Fruit fly (Drosophila melanogaster): Measurements from ENCODE around the gene ovo.

Gene ovo

dm6 chrX:5084146-5085085 lies 36.3 kb downstream of the ovo start, which contains the start of gene CG32767:
CG32767 (minus strand) TSS chrX:5084768.
- TF ChIP-seq EcR (GFP tag; optimal IDR thresholded peaks at IDR 0.05) (no peak), pan (optimal IDR thresholded peaks at IDR 0.05) (no peak), CG8478 (optimal IDR thresholded peaks at IDR 0.05) (no peak), Dll (optimal IDR thresholded peaks at IDR 0.05) (no peak), usp (GFP tag; optimal IDR thresholded peaks at IDR 0.05) (no peak), psq (optimal IDR thresholded peaks at IDR 0.05) (no peak)

- no peak for TF ChIP-seq CG8478 (optimal IDR thresholded peaks at IDR 0.05)
- TF ChIP-seq pan (optimal IDR thresholded peaks at IDR 0.05), result no peak
Observed at dm6 chrX:5085086-5085468, 37.0 kb downstream of the ovo start.

DNA sequence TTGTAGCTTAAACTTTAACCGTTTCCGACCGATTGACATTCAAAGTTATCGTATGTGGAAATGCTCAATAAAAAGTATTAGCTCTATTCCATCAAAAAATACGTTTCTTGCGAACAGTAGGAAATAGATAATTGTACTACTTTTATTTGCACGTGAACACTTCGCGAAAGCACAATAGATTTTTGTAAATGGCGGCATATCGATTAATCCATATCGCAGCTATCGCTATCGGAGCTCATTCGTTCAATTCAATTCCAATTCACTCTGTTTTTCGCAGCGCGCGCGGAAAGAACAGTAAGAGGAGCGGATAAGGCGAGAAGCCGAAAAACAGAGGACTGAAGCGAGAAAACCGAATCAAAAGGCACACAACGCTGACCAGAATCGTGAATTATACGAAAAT lies 37.4 kb downstream of the ovo start, which contains the start of the genes CG15465 and rg:
Gene CG15465, plus strand, starts transcription at position 291 of the 400 bp plus-strand sequence.
Gene rg, plus strand, starts transcription at position 291 of the 400 bp plus-strand sequence.
- TF ChIP-seq psq (optimal IDR thresholded peaks at IDR 0.05) (no peak), Dll (optimal IDR thresholded peaks at IDR 0.05) (no peak), EcR (GFP tag; optimal IDR thresholded peaks at IDR 0.05) (no peak), pan (optimal IDR thresholded peaks at IDR 0.05) (no peak), usp (GFP tag; optimal IDR thresholded peaks at IDR 0.05) (no peak), CG8478 (optimal IDR thresholded peaks at IDR 0.05) (no peak)

- TF ChIP-seq Dll (optimal IDR thresholded peaks at IDR 0.05) (peak; percentile 87), psq (optimal IDR thresholded peaks at IDR 0.05) (no peak)
Observed at dm6 chrX:5085964-5086707, 38.1 kb downstream of the ovo start.

DNA sequence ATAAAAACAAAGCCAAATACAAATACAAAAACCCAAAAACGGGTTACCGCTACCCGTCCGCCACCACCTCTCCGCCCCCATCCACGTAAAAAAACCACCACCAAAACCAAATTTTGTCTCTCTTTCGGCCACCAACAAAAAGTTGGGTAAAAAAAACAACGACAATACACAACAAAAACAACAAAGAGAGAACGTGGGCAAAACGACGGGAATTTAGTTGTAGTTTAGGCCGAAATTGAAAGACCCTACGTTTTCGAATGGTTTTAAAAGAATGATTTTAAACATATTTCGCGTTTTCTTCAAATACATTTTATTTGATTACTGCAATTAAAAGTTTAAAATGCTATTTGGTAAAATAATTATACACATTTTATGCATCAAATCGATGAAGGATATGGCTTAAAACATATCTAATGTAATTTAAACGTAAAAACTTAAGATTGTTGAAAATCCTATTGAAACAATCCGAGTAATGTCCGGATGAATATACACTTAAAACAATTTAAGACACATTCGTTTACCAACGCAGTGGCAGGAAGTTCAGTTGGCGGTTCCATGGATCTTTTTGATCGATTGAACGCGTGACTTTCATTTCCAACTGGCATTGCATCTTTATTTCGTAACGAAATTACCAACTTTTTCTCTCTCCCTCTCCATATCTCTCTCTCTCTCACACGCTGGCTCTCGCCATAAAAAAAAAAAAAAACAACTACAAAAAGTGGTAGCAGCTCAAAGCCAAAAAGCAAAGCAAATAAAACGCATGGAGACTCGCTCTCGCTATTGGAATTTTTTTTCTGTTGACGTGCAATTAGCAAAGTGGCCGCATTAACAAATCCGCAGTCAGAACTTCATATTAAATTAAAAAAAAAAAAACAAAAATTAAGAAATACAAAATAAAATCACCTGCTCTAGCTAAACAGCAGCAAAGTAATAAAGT lies 38.9 kb downstream of the ovo start:
- TF ChIP-seq psq (optimal IDR thresholded peaks at IDR 0.05) (no peak), pan (optimal IDR thresholded peaks at IDR 0.05) (no peak), CG8478 (optimal IDR thresholded peaks at IDR 0.05) (no peak), EcR (GFP tag; optimal IDR thresholded peaks at IDR 0.05) (no peak), usp (GFP tag; optimal IDR thresholded peaks at IDR 0.05) (no peak), Dll (optimal IDR thresholded peaks at IDR 0.05) (no peak)

- TF ChIP-seq Dll (optimal IDR thresholded peaks at IDR 0.05) (no peak), EcR (GFP tag; optimal IDR thresholded peaks at IDR 0.05) (no peak), usp (GFP tag; optimal IDR thresholded peaks at IDR 0.05) (no peak), pan (optimal IDR thresholded peaks at IDR 0.05) (no peak), CG8478 (optimal IDR thresholded peaks at IDR 0.05) (no peak), psq (optimal IDR thresholded peaks at IDR 0.05) (no peak)
Observed at dm6 chrX:5087748-5088147, 39.7 kb downstream of the ovo start.

DNA sequence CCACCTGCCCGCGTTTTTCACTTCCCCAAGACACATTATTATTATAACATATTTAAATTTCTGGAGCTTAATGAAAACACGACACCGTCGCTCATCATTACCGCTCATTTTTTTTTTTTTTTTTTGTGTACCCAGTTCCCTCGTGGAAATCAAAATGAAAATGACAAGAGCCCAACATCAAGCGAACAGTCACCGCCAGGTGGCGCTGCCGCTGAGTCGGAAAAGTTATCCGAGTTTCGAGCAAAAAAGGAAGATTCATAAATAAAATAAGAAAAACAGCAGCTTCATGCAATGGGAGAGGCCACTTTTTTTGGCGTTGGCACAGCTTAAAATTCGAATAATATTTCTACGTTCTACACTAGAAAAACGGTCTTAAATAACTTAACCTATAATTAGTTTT lies 43.1 kb downstream of the ovo start:
- TF ChIP-seq pan (optimal IDR thresholded peaks at IDR 0.05) (no peak), CG8478 (optimal IDR thresholded peaks at IDR 0.05) (no peak), psq (optimal IDR thresholded peaks at IDR 0.05) (no peak), usp (GFP tag; optimal IDR thresholded peaks at IDR 0.05) (no peak), EcR (GFP tag; optimal IDR thresholded peaks at IDR 0.05) (no peak), Dll (optimal IDR thresholded peaks at IDR 0.05) (no peak)

dm6 chrX:5091757-5092348 lies 43.8 kb downstream of the ovo start:
- TF ChIP-seq EcR (GFP tag; optimal IDR thresholded peaks at IDR 0.05), result no peak
- no peak for TF ChIP-seq usp (GFP tag; optimal IDR thresholded peaks at IDR 0.05)
- TF ChIP-seq pan (optimal IDR thresholded peaks at IDR 0.05), result no peak

DNA sequence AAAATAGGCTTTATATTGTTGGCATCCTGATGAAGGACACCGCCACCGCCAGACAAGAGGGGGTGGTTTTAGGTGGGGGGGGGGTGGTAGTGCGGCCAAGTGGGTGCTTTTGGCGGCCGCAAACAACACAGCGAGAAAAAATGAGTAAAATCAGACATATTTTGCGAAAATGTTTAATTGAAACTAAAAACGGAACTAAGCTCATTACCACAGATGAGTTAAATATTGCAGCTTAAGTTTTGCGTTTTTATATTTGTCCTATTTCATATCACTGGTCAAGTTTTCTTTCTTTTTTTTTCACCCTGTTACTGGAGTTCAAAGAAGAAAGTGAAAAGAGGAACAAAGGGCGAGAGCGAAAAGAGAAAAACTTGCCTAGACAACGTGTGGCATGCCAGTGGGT lies 45.9 kb downstream of the ovo start:
- TF ChIP-seq psq (optimal IDR thresholded peaks at IDR 0.05), result no peak
- TF ChIP-seq EcR (GFP tag; optimal IDR thresholded peaks at IDR 0.05), result no peak
- TF ChIP-seq pan (optimal IDR thresholded peaks at IDR 0.05), result no peak
- no peak for TF ChIP-seq usp (GFP tag; optimal IDR thresholded peaks at IDR 0.05)
- TF ChIP-seq Dll (optimal IDR thresholded peaks at IDR 0.05), result no peak
- no peak for TF ChIP-seq CG8478 (optimal IDR thresholded peaks at IDR 0.05)

DNA sequence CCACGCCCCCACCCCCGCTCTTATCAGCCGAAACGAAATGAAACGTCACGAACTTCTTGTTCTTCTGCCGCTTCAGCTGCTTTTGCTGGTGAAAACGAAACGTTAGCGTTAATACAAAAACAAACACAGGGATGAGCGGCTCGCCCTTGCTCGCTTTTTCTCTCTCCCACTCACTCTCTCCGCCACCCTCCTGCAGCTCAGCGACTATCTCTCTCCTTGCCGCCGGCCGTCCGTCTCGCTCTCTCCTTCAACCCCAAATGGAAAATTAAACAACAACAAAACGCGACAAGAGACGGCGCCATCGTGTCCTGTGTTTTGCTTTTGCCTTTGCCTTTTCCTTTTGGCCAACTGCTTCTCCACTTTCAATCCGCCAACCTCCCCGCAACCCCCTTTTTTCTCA lies 46.3 kb downstream of the ovo start:
- TF ChIP-seq CG8478 (optimal IDR thresholded peaks at IDR 0.05) (no peak), Dll (optimal IDR thresholded peaks at IDR 0.05) (no peak), EcR (GFP tag; optimal IDR thresholded peaks at IDR 0.05) (no peak), psq (optimal IDR thresholded peaks at IDR 0.05) (no peak), usp (GFP tag; optimal IDR thresholded peaks at IDR 0.05) (no peak), pan (optimal IDR thresholded peaks at IDR 0.05) (no peak)

DNA sequence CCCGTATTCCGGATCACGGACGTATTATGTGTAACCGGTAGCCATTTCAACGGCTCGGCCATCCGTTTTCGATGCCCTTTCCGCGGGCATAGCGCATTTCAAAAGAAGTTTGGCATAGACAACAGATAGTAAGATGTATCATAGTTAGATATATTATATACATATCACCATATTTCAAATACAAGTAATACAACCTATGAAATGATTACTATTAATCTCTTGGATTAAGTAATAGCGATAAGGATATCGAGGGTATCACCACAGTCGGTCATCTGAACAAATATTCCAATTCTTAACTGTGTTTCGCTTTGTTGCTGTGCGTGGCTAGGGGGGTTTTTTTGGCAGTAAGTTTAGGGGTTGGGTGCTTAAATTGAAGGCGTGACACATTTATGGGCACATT lies 47.5 kb downstream of the ovo start:
- TF ChIP-seq psq (optimal IDR thresholded peaks at IDR 0.05) (no peak), CG8478 (optimal IDR thresholded peaks at IDR 0.05) (no peak), pan (optimal IDR thresholded peaks at IDR 0.05) (no peak)

Measured in whole organism.